Worm (Caenorhabditis elegans): ENCODE measurements around the gene ketn-1.

ce11 chrV:2795998-2796397, 11.7 kb downstream of the ketn-1 start, which contains the start of gene F54E2.2:
- TF ChIP-seq ama-1 (optimal IDR thresholded peaks at IDR 0.05) (no peak), lir-3 (tag; optimal IDR thresholded peaks at IDR 0.05) (no peak)

Measured in whole organism, L4 larva.